Worm (Caenorhabditis elegans) whole organism, young adult: Measurements from ENCODE around the gene rfl-1.
A peak's percentile ranks its signal among the peaks of the same experiment; 100 is the strongest.

ENCODE experiments used
- B0336.3 ChIP-seq: fragments of 200-800 bp; sonication (Bioruptor generic); IDR thresholded peaks from 2 replicates; pipeline ENCODE4 v1.3.6; 2022; ENCODE audit warnings: missing genetic modification characterization, missing compliant biosample characterization
- C06A6.2 ChIP-seq: fragments of 200-800 bp; sonication (Bioruptor generic); conservative IDR thresholded peaks from 2 replicates; pipeline ENCODE4 v1.3.6; 2022; ENCODE audit warnings: missing genetic modification characterization, missing compliant biosample characterization
- D2030.7 ChIP-seq: fragments of 200-800 bp; sonication (Bioruptor generic); IDR thresholded peaks from 2 replicates; pipeline ENCODE4 v1.3.6; 2022; ENCODE audit warnings: missing genetic modification reagents, missing genetic modification characterization, missing compliant biosample characterization
- F22D6.2 ChIP-seq: sonication (generic microtip); optimal IDR thresholded peaks from 2 replicates; lab custom pipeline; 2016; ENCODE audit warnings: mild to moderate bottlenecking, missing genetic modification characterization, missing compliant biosample characterization
- F39B2.1 ChIP-seq: fragments of 200-800 bp; sonication (Bioruptor generic); IDR thresholded peaks from 2 replicates; pipeline ENCODE4 v1.3.6; 2022; ENCODE audit warnings: missing genetic modification reagents, missing genetic modification characterization, missing compliant biosample characterization
- F49E8.2 ChIP-seq: sonication (generic microtip); optimal IDR thresholded peaks from 3 replicates; lab custom pipeline; 2017; ENCODE audit warnings: missing genetic modification characterization, mild to moderate bottlenecking, missing compliant biosample characterization, antibody characterized with exemption, moderate library complexity; ENCODE audit not compliant: insufficient read depth
- F57C9.4 ChIP-seq: sonication (generic microtip); optimal IDR thresholded peaks from 2 replicates; lab custom pipeline; 2017; ENCODE audit warnings: mild to moderate bottlenecking, missing genetic modification characterization, missing compliant biosample characterization
- T07F8.4 ChIP-seq: sonication (generic microtip); optimal IDR thresholded peaks from 2 replicates; lab custom pipeline; 2016; ENCODE audit warnings: mild to moderate bottlenecking, missing genetic modification characterization, moderate library complexity, missing compliant biosample characterization
- T26A5.8 ChIP-seq: sonication (generic microtip); optimal IDR thresholded peaks from 2 replicates; lab custom pipeline; 2016; ENCODE audit warnings: missing genetic modification characterization, missing compliant biosample characterization
- Y67H2A.10 ChIP-seq: fragments of 200-800 bp; sonication (Bioruptor generic); conservative IDR thresholded peaks from 2 replicates; pipeline ENCODE4 v1.3.6; 2022; ENCODE audit warnings: missing genetic modification reagents, missing genetic modification characterization, missing compliant biosample characterization
- akir-1 ChIP-seq: fragments of 200-800 bp; sonication (Bioruptor generic); optimal IDR thresholded peaks from 2 replicates; lab custom pipeline; 2018; ENCODE audit warnings: mild to moderate bottlenecking, missing genetic modification characterization, moderate library complexity, missing compliant biosample characterization
- athp-1 ChIP-seq: sonication (generic microtip); optimal IDR thresholded peaks from 2 replicates; lab custom pipeline; 2017; ENCODE audit warnings: mild to moderate bottlenecking, missing genetic modification characterization, missing compliant biosample characterization
- attf-3 ChIP-seq: fragments of 200-800 bp; sonication (Bioruptor generic); conservative IDR thresholded peaks from 2 replicates; pipeline ENCODE4 v1.3.6; 2022; ENCODE audit warnings: missing genetic modification reagents, missing genetic modification characterization, missing compliant biosample characterization
- attf-5 ChIP-seq: fragments of 200-800 bp; sonication (Bioruptor generic); optimal IDR thresholded peaks from 2 replicates; lab custom pipeline; 2018; ENCODE audit warnings: mild to moderate bottlenecking, missing genetic modification characterization, missing compliant biosample characterization
- attf-6 ChIP-seq: fragments of 200-800 bp; sonication (Bioruptor generic); IDR thresholded peaks from 2 replicates; pipeline ENCODE4 v1.3.6; 2022; ENCODE audit warnings: missing genetic modification reagents, missing genetic modification characterization, missing compliant biosample characterization
- cebp-1 ChIP-seq, 2 experiments: fragments of 200-800 bp in 1 of 2; sonication (Bioruptor generic) in 1 of 2; sonication (generic microtip) in 1 of 2; IDR thresholded peaks in 1 of 2; optimal IDR thresholded peaks in 1 of 2; 2 replicates each; pipeline versions ENCODE4 v1.3.6 to Lab custom; 2017 to 2022; ENCODE audit warnings: missing compliant biosample characterization in 2 of 2, missing genetic modification characterization in 2 of 2, mild to moderate bottlenecking in 1 of 2, missing genetic modification reagents in 1 of 2, moderate library complexity in 1 of 2
- ceh-58 ChIP-seq: fragments of 200-800 bp; sonication (Bioruptor generic); IDR thresholded peaks from 2 replicates; pipeline ENCODE4 v1.3.6; 2022; ENCODE audit warnings: missing genetic modification characterization, missing compliant biosample characterization
- die-1 ChIP-seq: sonication (generic microtip); optimal IDR thresholded peaks from 2 replicates; lab custom pipeline; 2016; ENCODE audit warnings: missing genotype, mild to moderate bottlenecking, missing genetic modification characterization, missing compliant biosample characterization
- egl-18 ChIP-seq: fragments of 200-800 bp; sonication (Bioruptor generic); IDR thresholded peaks from 2 replicates; pipeline ENCODE4 v1.3.6; 2022; ENCODE audit warnings: missing genetic modification reagents, missing genetic modification characterization, missing compliant biosample characterization
- egl-44 ChIP-seq: fragments of 200-800 bp; sonication (Bioruptor generic); IDR thresholded peaks from 2 replicates; pipeline ENCODE4 v1.3.6; 2022; ENCODE audit warnings: missing genetic modification reagents, missing genetic modification characterization, missing compliant biosample characterization
- egrh-3 ChIP-seq: fragments of 200-800 bp; sonication (Bioruptor generic); IDR thresholded peaks from 2 replicates; pipeline ENCODE4 v1.3.6; 2022; ENCODE audit warnings: missing genetic modification reagents, missing genetic modification characterization, missing compliant biosample characterization
- fkh-3 ChIP-seq: sonication (generic microtip); optimal IDR thresholded peaks from 2 replicates; lab custom pipeline; 2016; ENCODE audit warnings: mild to moderate bottlenecking, missing genetic modification characterization, missing compliant biosample characterization
- gei-17 ChIP-seq: fragments of 200-800 bp; sonication (Bioruptor generic); optimal IDR thresholded peaks from 2 replicates; lab custom pipeline; 2018; ENCODE audit warnings: mild to moderate bottlenecking, missing genetic modification characterization, missing compliant biosample characterization
- hlh-26 ChIP-seq: fragments of 200-800 bp; sonication (Bioruptor generic); conservative IDR thresholded peaks from 2 replicates; pipeline ENCODE4 v1.3.6; 2022; ENCODE audit warnings: missing genetic modification reagents, missing genetic modification characterization, missing compliant biosample characterization
- hmg-1.2 ChIP-seq: fragments of 200-800 bp; sonication (Bioruptor generic); IDR thresholded peaks from 2 replicates; pipeline ENCODE4 v1.3.6; 2022; ENCODE audit warnings: missing genetic modification reagents, missing genetic modification characterization, missing compliant biosample characterization
- hrde-1 ChIP-seq: sonication (generic microtip); optimal IDR thresholded peaks from 2 replicates; lab custom pipeline; 2016; ENCODE audit warnings: missing genetic modification characterization, mild to moderate bottlenecking, missing compliant biosample characterization, moderate library complexity, missing genotype, missing genetic modification reagents, borderline replicate concordance
- lag-1 ChIP-seq: fragments of 200-800 bp; sonication (Bioruptor generic); IDR thresholded peaks from 2 replicates; pipeline ENCODE4 v1.3.6; 2022; ENCODE audit warnings: missing genetic modification reagents, missing genetic modification characterization, missing compliant biosample characterization
- let-607 ChIP-seq, 2 experiments: fragments of 200-800 bp in 1 of 2; sonication (Bioruptor generic) in 1 of 2; sonication (generic microtip) in 1 of 2; optimal IDR thresholded peaks; 2 replicates each; lab custom pipeline; 2016 to 2018; ENCODE audit warnings: mild to moderate bottlenecking in 2 of 2, missing compliant biosample characterization in 2 of 2, missing genetic modification characterization in 2 of 2, moderate library complexity in 2 of 2, missing genotype in 1 of 2
- lin-26 ChIP-seq: fragments of 200-800 bp; sonication (Bioruptor generic); IDR thresholded peaks from 2 replicates; pipeline ENCODE4 v1.3.6; 2022; ENCODE audit warnings: missing genetic modification reagents, missing genetic modification characterization, missing compliant biosample characterization
- lir-1 ChIP-seq: fragments of 200-800 bp; sonication (Bioruptor generic); conservative IDR thresholded peaks from 2 replicates; pipeline ENCODE4 v1.3.6; 2022; ENCODE audit warnings: missing genetic modification reagents, missing genetic modification characterization, missing compliant biosample characterization
- madf-6 ChIP-seq: fragments of 200-800 bp; sonication (Bioruptor generic); IDR thresholded peaks from 2 replicates; pipeline ENCODE4 v1.3.6; 2022; ENCODE audit warnings: missing genetic modification reagents, missing genetic modification characterization, missing compliant biosample characterization
- madf-8 ChIP-seq: fragments of 200-800 bp; sonication (Bioruptor generic); conservative IDR thresholded peaks from 2 replicates; pipeline ENCODE4 v1.3.6; 2022; ENCODE audit warnings: missing genetic modification reagents, missing genetic modification characterization, missing compliant biosample characterization
- mcd-1 ChIP-seq: fragments of 200-800 bp; sonication (Bioruptor generic); IDR thresholded peaks from 2 replicates; pipeline ENCODE4 v1.3.6; 2022; ENCODE audit warnings: missing genetic modification reagents, missing genetic modification characterization, missing compliant biosample characterization
- mel-28 ChIP-seq: sonication (generic microtip); optimal IDR thresholded peaks from 2 replicates; lab custom pipeline; 2016; ENCODE audit warnings: borderline replicate concordance, mild to moderate bottlenecking, missing genetic modification characterization, missing compliant biosample characterization
- mxl-1 ChIP-seq: sonication (generic microtip); optimal IDR thresholded peaks from 2 replicates; lab custom pipeline; 2016; ENCODE audit warnings: missing genetic modification characterization, missing compliant biosample characterization
- nfya-1 ChIP-seq: sonication (generic microtip); optimal IDR thresholded peaks from 2 replicates; lab custom pipeline; 2017; ENCODE audit warnings: antibody characterized with exemption, missing compliant biosample characterization, missing genetic modification characterization, borderline replicate concordance; ENCODE audit not compliant: insufficient read depth
- nfyb-1 ChIP-seq: fragments of 200-800 bp; sonication (Bioruptor generic); IDR thresholded peaks from 2 replicates; pipeline ENCODE4 v1.3.6; 2022; ENCODE audit warnings: missing genetic modification reagents, missing genetic modification characterization, missing compliant biosample characterization
- nhr-80 ChIP-seq: sonication (generic microtip); optimal IDR thresholded peaks from 2 replicates; lab custom pipeline; 2016; ENCODE audit warnings: missing genetic modification characterization, missing compliant biosample characterization
- snpc-4 ChIP-seq, 5 experiments: fragments of 150-350 bp in 1 of 5; sonication (generic microtip) in 4 of 5; optimal IDR thresholded peaks; 2 replicates each; lab custom pipeline; 2014 to 2018; ENCODE audit warnings: missing genetic modification characterization in 5 of 5, missing biosample characterization in 3 of 5, antibody characterized with exemption in 2 of 5, mild to moderate bottlenecking in 2 of 5, missing compliant biosample characterization in 2 of 5, missing genotype in 2 of 5, moderate library complexity in 2 of 5, missing genetic modification reagents in 1 of 5
- sptf-2 ChIP-seq: fragments of 200-800 bp; sonication (Bioruptor generic); optimal IDR thresholded peaks from 2 replicates; lab custom pipeline; 2018; ENCODE audit warnings: mild to moderate bottlenecking, missing genetic modification characterization, missing compliant biosample characterization
- tbp1 ChIP-seq: fragments of 200-800 bp; sonication (Bioruptor generic); optimal IDR thresholded peaks from 2 replicates; lab custom pipeline; 2018; ENCODE audit warnings: mild to moderate bottlenecking, missing genetic modification characterization, missing compliant biosample characterization
- tlf-1 ChIP-seq: fragments of 200-800 bp; sonication (Bioruptor generic); optimal IDR thresholded peaks from 2 replicates; lab custom pipeline; 2018; ENCODE audit warnings: mild to moderate bottlenecking, missing genetic modification characterization, missing compliant biosample characterization
- xnd-1 ChIP-seq: sonication (generic microtip); optimal IDR thresholded peaks from 2 replicates; lab custom pipeline; 2016; ENCODE audit warnings: missing genotype, missing genetic modification reagents, missing genetic modification characterization, missing compliant biosample characterization
- ztf-22 ChIP-seq: fragments of 200-800 bp; sonication (Bioruptor generic); optimal IDR thresholded peaks from 2 replicates; lab custom pipeline; 2018; ENCODE audit warnings: mild to moderate bottlenecking, missing genetic modification characterization, moderate library complexity, missing compliant biosample characterization
- ztf-28 ChIP-seq: fragments of 200-800 bp; sonication (Bioruptor generic); IDR thresholded peaks from 2 replicates; pipeline ENCODE4 v1.3.6; 2022; ENCODE audit warnings: missing genetic modification reagents, missing genetic modification characterization, missing compliant biosample characterization

Gene rfl-1

ce11 chrIII:7030044-7030804 is 9.2 kb downstream of the rfl-1 start (continued):
- TF ChIP-seq lag-1 (GFP tag; lab: Robert Waterston, UW) (no peak), tbp1 (GFP tag; lab: Kevin White, UChicago) (peak; percentile 93), akir-1 (GFP tag; lab: Kevin White, UChicago) (no peak), fkh-3 (peak; percentile 11), attf-5 (GFP tag; lab: Kevin White, UChicago) (no peak), B0336.3 (GFP tag; lab: Robert Waterston, UW) (peak; percentile 48; the same call in 1 of the 2 replicates), die-1 (tag; lab: Kevin White, UChicago) (peak; percentile 27), egrh-3 (GFP tag; lab: Robert Waterston, UW) (no peak), nfya-1 (tag; lab: Kevin White, UChicago) (no peak), madf-6 (GFP tag; lab: Robert Waterston, UW) (0 out of 2 replicates have a peak, but pooled peaks have one; percentile 19), attf-6 (GFP tag; lab: Robert Waterston, UW) (no peak), snpc-4 (GFP tag; optimal IDR thresholded peaks at IDR 0.05; lab: Kevin White, UChicago) (peak; percentile 84), snpc-4 (tag; optimal IDR thresholded peaks at IDR 0.05; lab: Kevin White, UChicago) (peak; percentile 91 to 94 (median 92)), tlf-1 (peak; percentile 10), lir-1 (GFP tag; lab: Robert Waterston, UW) (no peak), xnd-1 (no peak), hlh-26 (GFP tag; lab: Robert Waterston, UW) (no peak), F57C9.4 (no peak), cebp-1 (GFP tag; IDR thresholded peaks at IDR 0.05; lab: Robert Waterston, UW) (no peak), cebp-1 (tag; optimal IDR thresholded peaks at IDR 0.05; lab: Kevin White, UChicago) (peak; percentile 12), ztf-28 (GFP tag; lab: Robert Waterston, UW) (no peak), gei-17 (no peak), egl-18 (GFP tag; lab: Robert Waterston, UW) (no peak), attf-3 (GFP tag; lab: Robert Waterston, UW) (0 out of 2 replicates have a peak, but pooled peaks have one; percentile 35), F22D6.2 (tag; lab: Kevin White, UChicago) (no peak), C06A6.2 (no peak), sptf-2 (GFP tag; lab: Kevin White, UChicago) (no peak), mxl-1 (tag; lab: Kevin White, UChicago) (no peak), F49E8.2 (tag; lab: Kevin White, UChicago) (peak; percentile 36), madf-8 (no peak), Y67H2A.10 (GFP tag; lab: Robert Waterston, UW) (no peak), nhr-80 (tag; lab: Kevin White, UChicago) (peak; percentile 81), T07F8.4 (no peak), athp-1 (no peak), hmg-1.2 (GFP tag; lab: Robert Waterston, UW) (peak; percentile 43), ztf-22 (no peak), lin-26 (GFP tag; lab: Robert Waterston, UW) (peak; percentile 73; the same call in 1 of the 2 replicates), T26A5.8 (tag; lab: Kevin White, UChicago) (no peak), hrde-1 (peak; percentile 66), let-607 (tag; optimal IDR thresholded peaks at IDR 0.05; lab: Kevin White, UChicago) (peak in 1 of 2 experiments; percentile 30), nfyb-1 (GFP tag; lab: Robert Waterston, UW) (peak; percentile 58; the same call in 1 of the 2 replicates), D2030.7 (GFP tag; lab: Robert Waterston, UW) (no peak), ceh-58 (GFP tag; lab: Robert Waterston, UW) (no peak), F39B2.1 (no peak), mcd-1 (GFP tag; lab: Robert Waterston, UW) (no peak), mel-28 (tag; lab: Kevin White, UChicago) (no peak), egl-44 (no peak)
